Fruit fly (Drosophila melanogaster) whole organism, embryonic: Measurements from ENCODE around the gene CG46439.

ENCODE experiments used
- ATbp ChIP-seq: fragments of 200-800 bp; sonication (Bioruptor generic); optimal IDR thresholded peaks from 2 replicates; lab custom pipeline; 2017; ENCODE audit warnings: missing biosample characterization, mild to moderate bottlenecking, missing genetic modification characterization, missing genetic modification reagents
- CG11085 ChIP-seq: fragments of 200-800 bp; sonication (Bioruptor generic); IDR thresholded peaks from 2 replicates; pipeline ENCODE4 v1.3.6; 2022; ENCODE audit warnings: missing biosample characterization, missing genetic modification characterization
- CG14441 ChIP-seq: fragments of 200-800 bp; sonication (Bioruptor generic); IDR thresholded peaks from 2 replicates; pipeline ENCODE4 v1.3.6; 2022; ENCODE audit warnings: missing biosample characterization, missing genetic modification characterization
- CG16779 ChIP-seq: fragments of 200-800 bp; sonication (Bioruptor generic); IDR thresholded peaks from 2 replicates; pipeline ENCODE4 v1.3.6; 2022; ENCODE audit warnings: missing biosample characterization, missing genetic modification characterization
- CG17385 ChIP-seq: fragments of 200-800 bp; sonication (Bioruptor generic); optimal IDR thresholded peaks from 3 replicates; lab custom pipeline; 2018; ENCODE audit warnings: missing biosample characterization, mild to moderate bottlenecking, missing genetic modification characterization
- CG2202 ChIP-seq: fragments of 200-800 bp; sonication (Bioruptor generic); optimal IDR thresholded peaks from 2 replicates; lab custom pipeline; 2018; ENCODE audit warnings: missing biosample characterization, mild to moderate bottlenecking, missing genetic modification characterization
- CG30431 ChIP-seq: fragments of 200-800 bp; sonication (Bioruptor generic); optimal IDR thresholded peaks from 2 replicates; lab custom pipeline; 2017; ENCODE audit warnings: missing biosample characterization, missing genetic modification characterization
- CG3065 ChIP-seq: fragments of 200-800 bp; sonication (Bioruptor generic); optimal IDR thresholded peaks from 2 replicates; lab custom pipeline; 2016; ENCODE audit warnings: missing biosample characterization, missing genetic modification characterization
- CG31365 ChIP-seq: fragments of 200-800 bp; sonication (Bioruptor generic); optimal IDR thresholded peaks from 2 replicates; lab custom pipeline; 2018; ENCODE audit warnings: missing biosample characterization, mild to moderate bottlenecking, missing genetic modification characterization
- CG4707 ChIP-seq: fragments of 200-800 bp; sonication (Bioruptor generic); optimal IDR thresholded peaks from 2 replicates; lab custom pipeline; 2018; ENCODE audit warnings: missing biosample characterization, mild to moderate bottlenecking, missing genetic modification characterization, moderate library complexity
- CG5180 ChIP-seq: fragments of 200-800 bp; sonication (Bioruptor generic); optimal IDR thresholded peaks from 3 replicates; lab custom pipeline; 2017; ENCODE audit warnings: missing biosample characterization, missing genetic modification characterization, mild to moderate bottlenecking, moderate library complexity, missing genetic modification reagents
- CG5953 ChIP-seq: fragments of 200-800 bp; sonication (Bioruptor generic); IDR thresholded peaks from 2 replicates; pipeline ENCODE4 v1.3.6; 2022; ENCODE audit warnings: missing biosample characterization, missing genetic modification characterization
- CG8290 ChIP-seq, 3 experiments: fragments of 200-800 bp; sonication (Bioruptor generic); optimal IDR thresholded peaks; 2 replicates each; lab custom pipeline; 2016 to 2019; ENCODE audit warnings: missing biosample characterization in 3 of 3, missing genetic modification characterization in 3 of 3, mild to moderate bottlenecking in 2 of 3, moderate library complexity in 1 of 3
- CG8924 ChIP-seq: fragments of 200-800 bp; optimal IDR thresholded peaks from 3 replicates; lab custom pipeline; 2019; ENCODE audit warnings: missing biosample characterization, mild to moderate bottlenecking, missing genetic modification characterization, moderate library complexity
- CG9215 ChIP-seq: fragments of 200-800 bp; sonication (Bioruptor generic); IDR thresholded peaks from 2 replicates; pipeline ENCODE4 v1.3.6; 2022; ENCODE audit warnings: missing biosample characterization, missing genetic modification characterization
- CG9876 ChIP-seq: fragments of 200-800 bp; sonication (Bioruptor generic); optimal IDR thresholded peaks from 2 replicates; lab custom pipeline; 2016; ENCODE audit warnings: missing biosample characterization, missing genetic modification characterization
- D19A ChIP-seq: fragments of 200-800 bp; optimal IDR thresholded peaks from 3 replicates; lab custom pipeline; 2019; ENCODE audit warnings: missing biosample characterization, mild to moderate bottlenecking, missing genetic modification characterization, moderate library complexity
- D19B ChIP-seq: fragments of 200-800 bp; sonication (Bioruptor generic); optimal IDR thresholded peaks from 2 replicates; lab custom pipeline; 2017; ENCODE audit warnings: missing biosample characterization, mild to moderate bottlenecking, missing genetic modification characterization
- Dad ChIP-seq: fragments of 200-800 bp; sonication (Bioruptor generic); optimal IDR thresholded peaks from 3 replicates; lab custom pipeline; 2016; ENCODE audit warnings: missing biosample characterization, missing genetic modification characterization
- Hr51 ChIP-seq, 2 experiments: fragments of 200-800 bp; sonication (Bioruptor generic); optimal IDR thresholded peaks; 2 replicates in 1 of 2; 3 replicates in 1 of 2; lab custom pipeline; 2016 to 2018; ENCODE audit warnings: missing biosample characterization in 2 of 2, missing genetic modification characterization in 2 of 2, mild to moderate bottlenecking in 1 of 2, moderate library complexity in 1 of 2
- Lpt ChIP-seq: fragments of >200 bp; optimal IDR thresholded peaks from 2 replicates; lab custom pipeline; 2018; ENCODE audit warnings: missing biosample characterization, missing genetic modification characterization
- Mad ChIP-seq: fragments of 200-800 bp; sonication (Bioruptor generic); optimal IDR thresholded peaks from 2 replicates; lab custom pipeline; 2016; ENCODE audit warnings: missing biosample characterization, missing genetic modification characterization
- NC2α ChIP-seq: fragments of 200-800 bp; sonication (Bioruptor generic); optimal IDR thresholded peaks from 2 replicates; lab custom pipeline; 2016; ENCODE audit warnings: missing biosample characterization, missing genetic modification characterization
- Opbp ChIP-seq: fragments of 200-800 bp; sonication (Bioruptor generic); IDR thresholded peaks from 3 replicates; pipeline ENCODE4 v1.3.6; 2022; ENCODE audit warnings: missing biosample characterization, missing genetic modification characterization; ENCODE audit not compliant: partially characterized antibody
- Pdp1 ChIP-seq, 2 experiments: fragments of 200-800 bp; sonication (Bioruptor generic); optimal IDR thresholded peaks; 3 replicates each; lab custom pipeline; 2016; ENCODE audit warnings: missing biosample characterization in 2 of 2, missing genetic modification characterization in 2 of 2, mild to moderate bottlenecking in 1 of 2, moderate library complexity in 1 of 2
- Ssrp ChIP-seq: fragments of 200-800 bp; sonication (Bioruptor generic); optimal IDR thresholded peaks from 2 replicates; lab custom pipeline; 2018; ENCODE audit warnings: missing biosample characterization, mild to moderate bottlenecking, missing genetic modification characterization, moderate library complexity
- amos ChIP-seq: fragments of 200-800 bp; sonication (Bioruptor generic); IDR thresholded peaks from 2 replicates; pipeline ENCODE4 v1.3.6; 2022; ENCODE audit warnings: missing biosample characterization, missing genetic modification characterization; ENCODE audit not compliant: partially characterized antibody
- az2 ChIP-seq: fragments of 200-800 bp; sonication (Bioruptor generic); optimal IDR thresholded peaks from 3 replicates; lab custom pipeline; 2016; ENCODE audit warnings: missing biosample characterization, missing genetic modification characterization
- bowl ChIP-seq: fragments of 200-800 bp; sonication (Bioruptor generic); IDR thresholded peaks from 2 replicates; pipeline ENCODE4 v1.3.6; 2022; ENCODE audit warnings: missing biosample characterization, missing genetic modification characterization
- bsh ChIP-seq, 2 experiments: fragments of 200-800 bp; sonication (Bioruptor generic); optimal IDR thresholded peaks; 2 replicates each; lab custom pipeline; 2017 to 2018; ENCODE audit warnings: mild to moderate bottlenecking in 2 of 2, missing biosample characterization in 2 of 2, missing genetic modification characterization in 2 of 2, moderate library complexity in 1 of 2
- chm ChIP-seq: fragments of 200-800 bp; sonication (Bioruptor generic); IDR thresholded peaks from 2 replicates; pipeline ENCODE4 v1.3.6; 2022; ENCODE audit warnings: missing biosample characterization, missing genetic modification characterization
- crol ChIP-seq: fragments of 200-800 bp; sonication (Bioruptor generic); IDR thresholded peaks from 2 replicates; pipeline ENCODE4 v1.3.6; 2022; ENCODE audit warnings: missing biosample characterization, missing genetic modification characterization
- danr ChIP-seq: fragments of 200-800 bp; sonication (Bioruptor generic); IDR thresholded peaks from 2 replicates; pipeline ENCODE4 v1.3.6; 2022; ENCODE audit warnings: missing biosample characterization, missing genetic modification characterization
- dm ChIP-seq: fragments of 200-800 bp; sonication (Bioruptor generic); optimal IDR thresholded peaks from 3 replicates; lab custom pipeline; 2016; ENCODE audit warnings: missing biosample characterization, missing genetic modification characterization
- fd3F ChIP-seq: fragments of 200-800 bp; sonication (Bioruptor generic); optimal IDR thresholded peaks from 2 replicates; lab custom pipeline; 2018; ENCODE audit warnings: missing biosample characterization, mild to moderate bottlenecking, missing genetic modification characterization, moderate library complexity
- gsb-n ChIP-seq: fragments of 200-800 bp; sonication (Bioruptor generic); optimal IDR thresholded peaks from 3 replicates; lab custom pipeline; 2018; ENCODE audit warnings: missing biosample characterization, mild to moderate bottlenecking, missing genetic modification characterization
- hbn ChIP-seq: fragments of 200-800 bp; sonication (Bioruptor generic); IDR thresholded peaks from 2 replicates; pipeline ENCODE4 v1.3.6; 2022; ENCODE audit warnings: missing biosample characterization, missing genetic modification characterization; ENCODE audit not compliant: partially characterized antibody
- kay ChIP-seq: fragments of 200-800 bp; sonication (Bioruptor generic); optimal IDR thresholded peaks from 2 replicates; lab custom pipeline; 2016; ENCODE audit warnings: missing biosample characterization, missing genetic modification characterization
- run ChIP-seq: fragments of 200-800 bp; sonication (Bioruptor generic); optimal IDR thresholded peaks from 3 replicates; lab custom pipeline; 2018; ENCODE audit warnings: missing biosample characterization, mild to moderate bottlenecking, missing genetic modification characterization
- sens-2 ChIP-seq: fragments of 200-800 bp; sonication (Bioruptor generic); IDR thresholded peaks from 2 replicates; pipeline ENCODE4 v1.3.6; 2022; ENCODE audit warnings: missing biosample characterization, missing genetic modification characterization
- sim ChIP-seq: fragments of 200-800 bp; sonication (Bioruptor generic); IDR thresholded peaks from 2 replicates; pipeline ENCODE4 v1.3.6; 2022; ENCODE audit warnings: missing biosample characterization, missing genetic modification characterization
- slbo ChIP-seq: fragments of 200-800 bp; sonication (Bioruptor generic); IDR thresholded peaks from 2 replicates; pipeline ENCODE4 v1.3.6; 2022; ENCODE audit warnings: missing biosample characterization, missing genetic modification characterization
- slp2 ChIP-seq: fragments of 200-800 bp; sonication (Bioruptor generic); optimal IDR thresholded peaks from 2 replicates; lab custom pipeline; 2016; ENCODE audit warnings: missing biosample characterization, missing genetic modification characterization
- sob ChIP-seq: fragments of 200-800 bp; sonication (Bioruptor generic); IDR thresholded peaks from 2 replicates; pipeline ENCODE4 v1.3.6; 2022; ENCODE audit warnings: missing biosample characterization, missing genetic modification characterization
- stc ChIP-seq: fragments of 200-800 bp; sonication (Bioruptor generic); IDR thresholded peaks from 2 replicates; pipeline ENCODE4 v1.3.6; 2022; ENCODE audit warnings: missing biosample characterization, missing genetic modification characterization
- tgo ChIP-seq: fragments of 200-800 bp; sonication (Bioruptor generic); IDR thresholded peaks from 3 replicates; pipeline ENCODE4 v1.3.6; 2022; ENCODE audit warnings: missing biosample characterization, missing genetic modification characterization
- vnd ChIP-seq: fragments of 200-800 bp; sonication (Bioruptor generic); IDR thresholded peaks from 3 replicates; pipeline ENCODE4 v1.3.6; 2022; ENCODE audit warnings: missing biosample characterization, missing genetic modification characterization; ENCODE audit not compliant: partially characterized antibody

The CG46439 gene

DNA sequence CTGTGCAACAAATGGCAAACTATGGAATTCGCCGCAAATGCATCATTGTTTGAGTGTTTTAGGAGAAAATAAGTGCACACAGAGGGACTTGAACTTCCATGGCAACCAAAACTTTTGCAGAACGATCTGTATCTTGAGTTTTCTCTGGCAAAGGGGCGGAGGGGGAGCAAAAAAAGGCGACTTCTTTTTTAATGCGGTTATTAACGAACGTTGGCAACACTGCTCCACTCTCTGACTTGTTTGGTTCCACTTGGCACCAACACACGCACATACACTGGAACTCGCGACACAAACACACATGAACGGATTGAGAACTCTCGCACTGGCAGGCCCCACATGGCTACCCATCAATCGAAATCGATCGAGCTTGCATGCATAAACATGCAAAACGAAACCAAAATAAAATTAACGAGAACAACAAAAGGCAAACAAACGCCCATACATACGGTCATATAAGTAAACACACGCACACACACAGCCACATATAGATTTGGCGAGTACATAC lies 23.4 kb upstream of the CG46439 start (continued):
- TF ChIP-seq Opbp (GFP tag; lab: Robert Waterston, UW) (no peak), Mad (no peak), CG11085 (GFP tag; lab: Robert Waterston, UW) (no peak), CG17385 (no peak), CG8290 (GFP tag; optimal IDR thresholded peaks at IDR 0.05; lab: Kevin White, UChicago) (no peak), CG8290 (tag; optimal IDR thresholded peaks at IDR 0.05; lab: Kevin White, UChicago) (peak in 1 of 2 experiments; percentile 59), D19B (no peak), chm (GFP tag; lab: Robert Waterston, UW) (no peak; the same call in 1 of the 2 replicates), CG9215 (GFP tag; lab: Robert Waterston, UW) (peak; percentile 84), Hr51 (GFP tag; optimal IDR thresholded peaks at IDR 0.05; lab: Kevin White, UChicago) (no peak), tgo (peak; percentile 23; the same call in 1 of the 3 replicates), CG4707 (GFP tag; lab: Kevin White, UChicago) (no peak), CG14441 (GFP tag; lab: Robert Waterston, UW) (peak; percentile 54; the same call in 1 of the 2 replicates), kay (GFP tag; lab: Kevin White, UChicago) (no peak), CG30431 (GFP tag; lab: Kevin White, UChicago) (no peak), CG2202 (tag; lab: Kevin White, UChicago) (no peak), sob (GFP tag; lab: Robert Waterston, UW) (no peak), slbo (GFP tag; lab: Robert Waterston, UW) (peak; percentile 66), gsb-n (tag; lab: Kevin White, UChicago) (no peak), CG3065 (GFP tag; lab: Kevin White, UChicago) (no peak)

DNA sequence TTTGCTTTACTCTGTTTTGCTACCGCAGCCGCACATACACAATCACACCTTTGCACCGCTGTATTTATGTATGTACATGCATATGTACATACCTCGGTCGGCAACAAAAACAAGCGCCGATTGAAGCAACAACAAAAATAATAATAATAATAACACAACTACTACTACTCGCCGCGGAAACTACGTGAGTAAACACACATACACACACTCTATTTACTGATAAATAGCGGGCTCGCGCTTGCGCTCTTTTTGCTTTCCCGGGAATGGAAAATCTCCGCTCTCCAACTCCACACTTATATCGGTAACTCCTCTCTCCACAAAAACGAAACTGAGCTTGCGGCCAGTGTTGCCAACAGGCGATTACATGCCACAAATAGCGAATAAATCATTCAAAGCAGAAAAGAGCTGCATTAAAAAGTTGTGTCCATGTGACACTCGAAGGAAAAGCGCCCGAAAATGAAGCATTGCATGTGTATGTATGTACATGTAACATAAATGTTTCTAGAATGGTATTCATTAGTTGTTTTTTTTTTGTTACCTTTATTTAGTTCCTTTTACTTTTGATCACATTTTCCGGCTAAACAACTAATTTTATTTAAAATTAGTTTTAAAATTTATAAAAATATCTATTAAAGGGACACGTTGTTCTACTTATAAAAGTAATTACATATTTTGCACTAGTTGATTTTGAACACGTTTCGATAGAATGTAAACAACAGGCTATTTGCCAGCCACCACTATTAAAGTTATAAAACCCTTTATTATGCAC lies 22.8 kb upstream of the CG46439 start:
- TF ChIP-seq amos (GFP tag; lab: Robert Waterston, UW) (no peak; the same call in 1 of the 2 replicates), run (tag; lab: Kevin White, UChicago) (peak; percentile 63), danr (GFP tag; lab: Robert Waterston, UW) (peak; percentile 20; the same call in 1 of the 2 replicates), slp2 (peak; percentile 52), sim (GFP tag; lab: Robert Waterston, UW) (peak; percentile 77), stc (GFP tag; lab: Robert Waterston, UW) (peak; percentile 58; the same call in 1 of the 2 replicates), CG31365 (peak; percentile 77), crol (GFP tag; lab: Robert Waterston, UW) (0 out of 2 replicates have a peak, but pooled peaks have one; percentile 11), sens-2 (GFP tag; lab: Robert Waterston, UW) (peak; percentile 68), bsh (GFP tag; optimal IDR thresholded peaks at IDR 0.05; lab: Kevin White, UChicago) (peak; percentile 52 to 66), Dad (peak; percentile 60), fd3F (GFP tag; lab: Kevin White, UChicago) (peak; percentile 61), CG5180 (peak; percentile 77), az2 (GFP tag; lab: Kevin White, UChicago) (peak; percentile 18), CG16779 (GFP tag; lab: Robert Waterston, UW) (0 out of 2 replicates have a peak, but pooled peaks have one; percentile 34), bowl (GFP tag; lab: Robert Waterston, UW) (no peak), NC2α (GFP tag; lab: Kevin White, UChicago) (peak; percentile 69), Pdp1 (GFP tag; optimal IDR thresholded peaks at IDR 0.05; lab: Kevin White, UChicago) (peak; percentile 55 to 75), CG8924 (tag; lab: Kevin White, UChicago) (peak; percentile 86), D19A (tag; lab: Kevin White, UChicago) (peak; percentile 53), ATbp (GFP tag; lab: Kevin White, UChicago) (peak; percentile 94), CG9876 (peak; percentile 57), dm (GFP tag; lab: Kevin White, UChicago) (peak; percentile 62), Lpt (GFP tag; lab: Kevin White, UChicago) (no peak), CG5953 (GFP tag; lab: Robert Waterston, UW) (peak; percentile 49), vnd (GFP tag; lab: Robert Waterston, UW) (no peak), hbn (GFP tag; lab: Robert Waterston, UW) (0 out of 2 replicates have a peak, but pooled peaks have one; percentile 35), Ssrp (tag; lab: Kevin White, UChicago) (peak; percentile 2)
